Worm (Caenorhabditis elegans) whole organism, L4/young adult: ENCODE data around the gene tag-77.

Experiments used
- W03F9.2 ChIP-seq: fragments of 150-350 bp; optimal IDR thresholded peaks from 2 replicates; lab custom pipeline; 2014; ENCODE audit warnings: missing biosample characterization, missing genetic modification characterization
- dao-5 ChIP-seq: sonication (generic microtip); optimal IDR thresholded peaks from 2 replicates; lab custom pipeline; 2016; ENCODE audit warnings: missing genotype, missing genetic modification characterization, moderate library complexity, missing compliant biosample characterization

- TF ChIP-seq dao-5 (no peak), W03F9.2 (tag; lab: Kevin White, UChicago) (no peak)
Measured at ce11 chrIV:8514546-8514945, 4.2 kb upstream of the tag-77 start.
